Worm (Caenorhabditis elegans): Measurements from ENCODE around the gene C15B12.2.

The C15B12.2 gene

DNA sequence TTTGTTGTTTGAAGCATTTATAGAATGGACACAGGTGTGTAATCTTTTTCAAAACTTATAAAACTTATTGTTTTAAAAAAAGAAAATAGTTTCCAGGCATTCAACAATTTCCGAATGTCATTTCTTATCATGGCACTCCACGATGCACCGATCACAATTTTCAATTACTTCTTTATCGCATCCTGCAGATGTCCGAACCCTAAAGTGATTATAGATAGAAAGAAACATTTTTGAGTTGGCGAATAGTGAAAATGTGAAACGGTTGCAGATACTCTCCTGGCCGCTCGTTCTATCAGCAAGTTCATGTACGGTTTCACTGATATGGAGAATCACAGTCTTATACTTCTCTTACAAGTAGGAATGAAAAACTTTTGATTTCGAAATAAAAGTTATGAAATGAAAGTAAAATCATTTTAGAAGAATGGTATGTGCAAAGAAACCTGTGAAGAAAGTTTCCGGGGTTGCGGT lies at the start of gene C15B12.2:
TSS of gene C15B12.2 (plus strand) at position 418 of the 468 bp plus-strand sequence.
- TF ChIP-seq tbx-2 (tag; optimal IDR thresholded peaks at IDR 0.05) (no peak), elt-2 (tag; optimal IDR thresholded peaks at IDR 0.05) (peak; percentile 82), nhr-77 (tag; optimal IDR thresholded peaks at IDR 0.05) (no peak), egl-27 (tag; optimal IDR thresholded peaks at IDR 0.05) (no peak)

ce11 chrX:6413583-6413982 lies 49.6 kb upstream of the C15B12.2 start:
- no peak for TF ChIP-seq egl-5 (tag; optimal IDR thresholded peaks at IDR 0.05)
- peak; percentile 11 for TF ChIP-seq elt-1 (tag; optimal IDR thresholded peaks at IDR 0.05)
- TF ChIP-seq lin-39 (tag; optimal IDR thresholded peaks at IDR 0.05) = peak; percentile 31
- no peak for TF ChIP-seq fkh-10 (GFP tag; optimal IDR thresholded peaks at IDR 0.05)

- TF ChIP-seq ceh-9 (tag; optimal IDR thresholded peaks at IDR 0.05) = no peak
- TF ChIP-seq elt-3 (tag; optimal IDR thresholded peaks at IDR 0.05) = peak in 1 of 3 experiments; percentile 48
- peak; percentile 43 for TF ChIP-seq nhr-23 (tag; optimal IDR thresholded peaks at IDR 0.05)
- peak; percentile 63 for TF ChIP-seq nhr-25 (tag; optimal IDR thresholded peaks at IDR 0.05)
- no peak for TF ChIP-seq pqm-1 (tag; optimal IDR thresholded peaks at IDR 0.05)
- TF ChIP-seq eor-1 (tag; optimal IDR thresholded peaks at IDR 0.05) = no peak
Observed at ce11 chrX:6416357-6417087, 46.7 kb upstream of the C15B12.2 start, which contains the start of gene T22E5.6. Gene T22E5.6, minus strand, starts transcription at chrX:6416407.

ce11 chrX:6419113-6419512 lies 44.1 kb upstream of the C15B12.2 start:
- TF ChIP-seq hmg-11 (tag; optimal IDR thresholded peaks at IDR 0.05) (no peak), unc-62 (GFP tag; optimal IDR thresholded peaks at IDR 0.05) (no peak), ceh-9 (tag; optimal IDR thresholded peaks at IDR 0.05) (no peak), sea-2 (GFP tag; optimal IDR thresholded peaks at IDR 0.05) (no peak), ZK546.5 (tag; optimal IDR thresholded peaks at IDR 0.05) (no peak), nhr-237 (tag; optimal IDR thresholded peaks at IDR 0.05) (no peak), ztf-11 (tag; optimal IDR thresholded peaks at IDR 0.05) (no peak), tbx-2 (tag; optimal IDR thresholded peaks at IDR 0.05) (no peak), ceh-82 (tag; optimal IDR thresholded peaks at IDR 0.05) (no peak), nhr-77 (tag; optimal IDR thresholded peaks at IDR 0.05) (no peak), lin-39 (tag; optimal IDR thresholded peaks at IDR 0.05) (no peak)

DNA sequence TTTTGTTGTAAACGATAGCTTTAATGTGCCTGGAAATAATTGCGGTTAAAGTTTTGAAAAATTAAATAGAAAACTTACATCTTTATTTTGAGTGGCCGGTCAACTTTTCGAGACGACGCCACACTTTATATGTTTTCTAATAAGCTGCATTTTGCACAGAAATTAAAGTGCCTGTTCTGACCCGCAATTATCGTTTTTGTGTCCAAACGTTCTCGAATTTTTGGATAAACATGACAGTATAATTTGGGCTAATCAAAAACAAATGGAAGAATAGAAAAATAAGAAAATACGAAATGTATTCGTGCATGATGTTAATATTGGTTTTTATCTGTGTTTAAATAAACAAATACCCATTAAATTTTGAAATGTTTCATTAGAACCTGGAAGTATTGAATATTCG lies 42.5 kb upstream of the C15B12.2 start, which contains the start of gene K10C2.12:
TSS of gene K10C2.12 (minus strand) at position 101 of the 400 bp plus-strand sequence.
- no peak for TF ChIP-seq jun-1 (tag; optimal IDR thresholded peaks at IDR 0.05)
- no peak for TF ChIP-seq fkh-2 (tag; optimal IDR thresholded peaks at IDR 0.05)
- no peak for TF ChIP-seq nhr-77 (tag; optimal IDR thresholded peaks at IDR 0.05)
- TF ChIP-seq egl-5 (tag; optimal IDR thresholded peaks at IDR 0.05) = no peak
- no peak for TF ChIP-seq elt-1 (tag; optimal IDR thresholded peaks at IDR 0.05)
- no peak for TF ChIP-seq aly-2 (tag; optimal IDR thresholded peaks at IDR 0.05)
- no peak for TF ChIP-seq lin-39 (tag; optimal IDR thresholded peaks at IDR 0.05)
- no peak for TF ChIP-seq fos-1 (tag; optimal IDR thresholded peaks at IDR 0.05)
- no peak for TF ChIP-seq lin-15B (tag; optimal IDR thresholded peaks at IDR 0.05)
- TF ChIP-seq ceh-9 (tag; optimal IDR thresholded peaks at IDR 0.05) = no peak
- TF ChIP-seq nhr-237 (tag; optimal IDR thresholded peaks at IDR 0.05) = no peak
- TF ChIP-seq nhr-12 (tag; optimal IDR thresholded peaks at IDR 0.05) = no peak
- TF ChIP-seq skn-1 (tag; optimal IDR thresholded peaks at IDR 0.05) = no peak

ce11 chrX:6427147-6427546 lies 36.1 kb upstream of the C15B12.2 start:
- TF ChIP-seq jun-1 (tag; optimal IDR thresholded peaks at IDR 0.05) (no peak), elt-2 (tag; optimal IDR thresholded peaks at IDR 0.05) (peak; percentile 95), skn-1 (tag; optimal IDR thresholded peaks at IDR 0.05) (peak; percentile 36), pqm-1 (tag; optimal IDR thresholded peaks at IDR 0.05) (peak; percentile 97)

DNA sequence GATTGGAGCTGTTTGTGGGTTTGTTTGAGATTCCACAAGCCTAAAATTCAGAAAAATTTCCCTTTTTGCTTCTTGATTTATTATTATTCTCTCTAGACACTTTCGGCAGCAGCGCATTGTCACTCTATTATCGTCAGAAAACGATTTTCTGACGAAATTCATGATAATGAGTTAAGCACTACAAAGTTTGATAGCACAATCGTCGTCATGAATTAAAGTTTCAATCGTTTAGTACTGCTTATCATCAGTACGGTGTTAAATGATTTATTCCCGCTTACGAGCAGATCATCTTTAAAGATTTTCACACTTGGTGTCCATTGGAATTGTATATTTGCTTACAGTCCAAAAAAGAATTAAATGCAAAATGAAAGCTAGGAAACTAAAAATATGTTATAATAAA lies 33.7 kb upstream of the C15B12.2 start:
- no peak for TF ChIP-seq ceh-82 (tag; optimal IDR thresholded peaks at IDR 0.05)
- peak; percentile 84 for TF ChIP-seq pqm-1 (tag; optimal IDR thresholded peaks at IDR 0.05)
- peak; percentile 85 for TF ChIP-seq elt-2 (tag; optimal IDR thresholded peaks at IDR 0.05)
- TF ChIP-seq nhr-43 (tag; optimal IDR thresholded peaks at IDR 0.05; ENCODE audit: poor library complexity, severe bottlenecking) = no peak
